Worm (Caenorhabditis elegans) whole organism, L3 larva: ENCODE data around the gene hpd-1.

ENCODE experiments used
- R02D3.7 ChIP-seq: fragments of 150-350 bp; optimal IDR thresholded peaks from 2 replicates; lab custom pipeline; 2014; ENCODE audit warnings: missing biosample characterization, missing genetic modification characterization
- ZK546.5 ChIP-seq: sonication (generic microtip); optimal IDR thresholded peaks from 2 replicates; lab custom pipeline; 2017; ENCODE audit warnings: missing biosample characterization, missing genetic modification characterization
- aly-2 ChIP-seq: fragments of 150-350 bp; optimal IDR thresholded peaks from 2 replicates; lab custom pipeline; 2014; ENCODE audit warnings: missing biosample characterization, missing genetic modification characterization
- ama-1 ChIP-seq: fragments of 150-350 bp; optimal IDR thresholded peaks from 2 replicates; lab custom pipeline; 2018
- ceh-16 ChIP-seq: sonication (generic microtip); optimal IDR thresholded peaks from 2 replicates; lab custom pipeline; 2017; ENCODE audit warnings: missing biosample characterization, missing genetic modification characterization
- ceh-28 ChIP-seq: fragments of 150-350 bp; optimal IDR thresholded peaks from 2 replicates; lab custom pipeline; 2014; ENCODE audit warnings: missing biosample characterization, missing genetic modification reagents, missing genetic modification characterization
- ceh-82 ChIP-seq: fragments of 150-350 bp; optimal IDR thresholded peaks from 2 replicates; lab custom pipeline; 2014; ENCODE audit warnings: missing biosample characterization, missing genetic modification characterization
- ceh-9 ChIP-seq: sonication (generic microtip); optimal IDR thresholded peaks from 2 replicates; lab custom pipeline; 2018; ENCODE audit warnings: missing biosample characterization, missing genetic modification characterization
- daf-12 ChIP-seq: fragments of 150-350 bp; optimal IDR thresholded peaks from 2 replicates; lab custom pipeline; 2014; ENCODE audit warnings: missing biosample characterization, missing genetic modification reagents, missing genetic modification characterization
- egl-27 ChIP-seq: sonication (generic microtip); optimal IDR thresholded peaks from 4 replicates; lab custom pipeline; 2017; ENCODE audit warnings: missing biosample characterization, missing genetic modification reagents, missing genetic modification characterization
- egl-5 ChIP-seq: fragments of 150-350 bp; optimal IDR thresholded peaks from 2 replicates; lab custom pipeline; 2017; ENCODE audit warnings: missing biosample characterization, missing genetic modification reagents, missing genetic modification characterization, inconsistent platforms
- elt-1 ChIP-seq: fragments of 150-350 bp; optimal IDR thresholded peaks from 2 replicates; lab custom pipeline; 2014; ENCODE audit warnings: missing biosample characterization, missing genetic modification characterization
- elt-2 ChIP-seq: sonication (generic microtip); optimal IDR thresholded peaks from 2 replicates; lab custom pipeline; 2016; ENCODE audit warnings: missing genetic modification reagents, mild to moderate bottlenecking, missing genetic modification characterization, missing compliant biosample characterization
- elt-3 ChIP-seq, 3 experiments: fragments of 150-350 bp in 1 of 3; sonication (generic microtip) in 2 of 3; optimal IDR thresholded peaks; 2 replicates in 2 of 3; 4 replicates in 1 of 3; lab custom pipeline; 2014 to 2017; ENCODE audit warnings: missing biosample characterization in 3 of 3, missing genetic modification characterization in 3 of 3
- eor-1 ChIP-seq, 2 experiments: fragments of 150-350 bp; optimal IDR thresholded peaks; 2 replicates each; lab custom pipeline; 2014 to 2018; ENCODE audit warnings: missing biosample characterization in 2 of 2, missing genetic modification characterization in 2 of 2
- fkh-10 ChIP-seq: sonication (generic microtip); optimal IDR thresholded peaks from 2 replicates; lab custom pipeline; 2017; ENCODE audit warnings: missing biosample characterization, missing genetic modification reagents, missing genetic modification characterization
- fkh-2 ChIP-seq: fragments of 150-350 bp; optimal IDR thresholded peaks from 2 replicates; lab custom pipeline; 2014; ENCODE audit warnings: missing biosample characterization, missing genetic modification reagents, missing genetic modification characterization
- fos-1 ChIP-seq: fragments of 150-350 bp; optimal IDR thresholded peaks from 2 replicates; lab custom pipeline; 2014; ENCODE audit warnings: missing biosample characterization, missing genetic modification characterization
- hmg-11 ChIP-seq: sonication (generic microtip); optimal IDR thresholded peaks from 2 replicates; lab custom pipeline; 2016; ENCODE audit warnings: missing genetic modification characterization, missing compliant biosample characterization
- jun-1 ChIP-seq: fragments of 150-350 bp; optimal IDR thresholded peaks from 2 replicates; lab custom pipeline; 2014; ENCODE audit warnings: missing biosample characterization, missing genetic modification reagents, missing genetic modification characterization
- lin-15B ChIP-seq: fragments of 150-350 bp; optimal IDR thresholded peaks from 2 replicates; lab custom pipeline; 2014; ENCODE audit warnings: missing biosample characterization, missing genetic modification characterization
- lin-39 ChIP-seq: fragments of 150-350 bp; optimal IDR thresholded peaks from 2 replicates; lab custom pipeline; 2018; ENCODE audit warnings: missing biosample characterization, missing genetic modification reagents, missing genetic modification characterization
- lsy-12 ChIP-seq: sonication (generic microtip); optimal IDR thresholded peaks from 2 replicates; lab custom pipeline; 2016; ENCODE audit warnings: mild to moderate bottlenecking, missing genetic modification characterization, missing compliant biosample characterization
- mdl-1 ChIP-seq: fragments of 150-350 bp; optimal IDR thresholded peaks from 2 replicates; lab custom pipeline; 2014; ENCODE audit warnings: missing biosample characterization, missing genetic modification characterization
- mml-1 ChIP-seq: fragments of 150-350 bp; sonication (generic microtip); optimal IDR thresholded peaks from 3 replicates; lab custom pipeline; 2014; ENCODE audit warnings: missing biosample characterization, missing genetic modification characterization
- nfya-1 ChIP-seq: sonication (generic microtip); optimal IDR thresholded peaks from 2 replicates; lab custom pipeline; 2017; ENCODE audit warnings: missing genetic modification characterization, mild to moderate bottlenecking, missing compliant biosample characterization, antibody characterized with exemption, moderate library complexity; ENCODE audit not compliant: insufficient read depth
- nhr-11 ChIP-seq: fragments of 150-350 bp; optimal IDR thresholded peaks from 2 replicates; lab custom pipeline; 2014; ENCODE audit warnings: missing biosample characterization, missing genetic modification characterization
- nhr-12 ChIP-seq: fragments of 150-350 bp; optimal IDR thresholded peaks from 2 replicates; lab custom pipeline; 2014; ENCODE audit warnings: missing biosample characterization, missing genetic modification characterization
- nhr-23 ChIP-seq: fragments of 150-350 bp; optimal IDR thresholded peaks from 2 replicates; lab custom pipeline; 2014; ENCODE audit warnings: missing biosample characterization, missing genetic modification reagents, missing genetic modification characterization
- nhr-237 ChIP-seq: fragments of 150-350 bp; optimal IDR thresholded peaks from 2 replicates; lab custom pipeline; 2014; ENCODE audit warnings: missing biosample characterization, missing genetic modification characterization
- nhr-25 ChIP-seq: sonication (generic microtip); optimal IDR thresholded peaks from 2 replicates; lab custom pipeline; 2017; ENCODE audit warnings: missing biosample characterization, missing genetic modification characterization
- nhr-28 ChIP-seq: fragments of 150-350 bp; optimal IDR thresholded peaks from 2 replicates; lab custom pipeline; 2014; ENCODE audit warnings: missing biosample characterization, missing genetic modification characterization
- nhr-43 ChIP-seq: sonication (generic microtip); optimal IDR thresholded peaks from 2 replicates; lab custom pipeline; 2016; ENCODE audit warnings: mild to moderate bottlenecking, missing genetic modification characterization, missing compliant biosample characterization; ENCODE audit not compliant: poor library complexity, severe bottlenecking
- nhr-67 ChIP-seq: fragments of 150-350 bp; optimal IDR thresholded peaks from 2 replicates; lab custom pipeline; 2014; ENCODE audit warnings: missing biosample characterization, missing genetic modification characterization
- nhr-76 ChIP-seq: fragments of 150-350 bp; sonication (generic microtip); optimal IDR thresholded peaks from 5 replicates; lab custom pipeline; 2014; ENCODE audit warnings: missing biosample characterization, missing genetic modification characterization
- nhr-77 ChIP-seq: fragments of 150-350 bp; optimal IDR thresholded peaks from 2 replicates; lab custom pipeline; 2014; ENCODE audit warnings: missing biosample characterization, missing genetic modification characterization
- pha-4 ChIP-seq: fragments of 150-350 bp; optimal IDR thresholded peaks from 2 replicates; lab custom pipeline; 2014; ENCODE audit warnings: missing biosample characterization, missing genetic modification reagents, missing genetic modification characterization
- pqm-1 ChIP-seq: fragments of 150-350 bp; optimal IDR thresholded peaks from 2 replicates; lab custom pipeline; 2017; ENCODE audit warnings: missing biosample characterization, missing genetic modification characterization, inconsistent platforms
- sea-2 ChIP-seq: fragments of 150-350 bp; sonication (generic microtip); optimal IDR thresholded peaks from 4 replicates; lab custom pipeline; 2014; ENCODE audit warnings: missing biosample characterization, missing genetic modification reagents, missing genetic modification characterization
- skn-1 ChIP-seq: fragments of 150-350 bp; optimal IDR thresholded peaks from 2 replicates; lab custom pipeline; 2014; ENCODE audit warnings: missing biosample characterization, missing genetic modification characterization
- snpc-4 ChIP-seq: fragments of 150-350 bp; optimal IDR thresholded peaks from 2 replicates; lab custom pipeline; 2014; ENCODE audit warnings: missing biosample characterization, missing genetic modification characterization
- tbx-2 ChIP-seq: sonication (generic microtip); optimal IDR thresholded peaks from 2 replicates; lab custom pipeline; 2016; ENCODE audit warnings: mild to moderate bottlenecking, missing genetic modification characterization, missing compliant biosample characterization
- unc-39 ChIP-seq: sonication (generic microtip); optimal IDR thresholded peaks from 4 replicates; lab custom pipeline; 2017; ENCODE audit warnings: missing biosample characterization, missing genetic modification characterization
- unc-62 ChIP-seq: fragments of 150-350 bp; sonication (generic microtip); optimal IDR thresholded peaks from 4 replicates; lab custom pipeline; 2014; ENCODE audit warnings: missing biosample characterization, missing genetic modification reagents, missing genetic modification characterization
- zag-1 ChIP-seq: fragments of 150-350 bp; optimal IDR thresholded peaks from 2 replicates; lab custom pipeline; 2014; ENCODE audit warnings: missing biosample characterization, missing genetic modification characterization
- ztf-11 ChIP-seq: fragments of 150-350 bp; optimal IDR thresholded peaks from 2 replicates; lab custom pipeline; 2014; ENCODE audit warnings: missing biosample characterization, missing genetic modification characterization
- ztf-4 ChIP-seq: fragments of 150-350 bp; optimal IDR thresholded peaks from 2 replicates; lab custom pipeline; 2014; ENCODE audit warnings: missing biosample characterization, missing genetic modification characterization

hpd-1 gene

DNA sequence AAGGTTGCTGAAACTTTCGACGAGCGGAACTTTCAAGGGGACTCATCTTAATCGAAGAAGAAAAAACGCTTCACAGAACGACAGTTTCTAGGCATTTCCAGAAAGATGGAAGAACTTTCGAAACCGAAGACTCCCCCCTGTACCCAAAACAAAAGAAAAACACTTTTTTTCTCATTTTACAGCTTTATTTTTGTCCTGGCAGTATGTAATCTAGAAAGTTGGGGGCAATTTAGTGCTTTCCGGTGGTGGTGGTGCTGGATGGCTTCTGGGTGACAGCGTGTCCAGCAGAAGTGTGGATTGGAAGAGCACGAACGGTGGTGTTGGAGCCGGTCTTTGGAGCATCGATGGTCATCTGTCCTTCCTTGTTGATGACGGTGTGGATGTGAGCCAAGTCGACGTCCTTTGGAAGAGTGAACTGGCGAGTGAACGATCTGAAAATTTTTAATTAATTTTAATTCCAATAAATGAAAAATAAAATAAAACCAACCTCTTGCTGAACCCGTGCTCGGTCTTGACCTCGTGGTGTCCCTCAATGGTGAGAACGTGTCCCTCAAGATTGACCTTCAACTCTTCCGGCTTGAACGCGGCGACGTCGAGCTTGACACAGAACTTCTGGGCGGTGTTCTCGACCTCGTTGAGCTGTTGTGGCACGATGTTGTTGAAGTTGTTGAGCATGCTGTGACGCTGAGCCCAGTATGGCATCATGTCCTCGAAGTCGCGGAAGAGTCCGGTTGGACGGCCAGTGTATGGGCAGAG, 29.2 kb upstream of the hpd-1 start:
- no peak for TF ChIP-seq pha-4 (tag; lab: Kevin White, UChicago)
- no peak for TF ChIP-seq mdl-1 (tag; lab: Kevin White, UChicago)
- no peak for TF ChIP-seq nhr-23 (tag; lab: Kevin White, UChicago)
- TF ChIP-seq ceh-28 (tag; lab: Kevin White, UChicago) = no peak
- TF ChIP-seq elt-2 = no peak
- no peak for TF ChIP-seq skn-1

DNA sequence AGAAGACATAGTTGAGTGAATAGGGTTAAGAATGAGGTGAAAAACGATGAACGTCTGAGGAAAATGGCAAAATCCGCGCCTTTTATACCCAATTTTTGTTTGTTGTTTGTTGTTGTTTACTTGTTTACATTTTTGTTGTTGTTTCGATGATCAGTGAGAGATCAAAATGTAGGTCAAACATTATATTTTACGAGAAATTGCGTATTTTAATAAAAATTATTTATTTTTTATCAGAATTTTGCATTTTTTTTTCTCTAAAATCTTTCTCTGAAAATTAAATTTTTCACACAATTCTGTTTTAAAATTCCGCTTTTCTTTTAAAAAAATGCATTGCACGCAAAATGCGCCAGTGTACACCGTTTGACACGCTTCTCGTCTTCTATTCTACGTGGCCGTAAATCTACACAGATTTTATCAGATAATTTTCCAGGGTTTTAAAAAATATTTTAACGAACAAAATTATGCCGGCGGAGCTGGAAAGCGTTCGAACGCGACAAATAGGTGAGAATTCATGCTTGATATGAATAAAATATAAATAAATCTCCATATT, 28.6 kb upstream of the hpd-1 start, which contains the start of the genes sip-1 and sly-1:
sip-1 (minus strand) TSS at position 103 of the 550 bp plus-strand sequence.
sly-1 (plus strand) TSS at position 360 of the 550 bp plus-strand sequence.
- TF ChIP-seq tbx-2 (peak; percentile 54), lin-39 (tag; lab: Kevin White, UChicago) (no peak), nhr-237 (tag; lab: Kevin White, UChicago) (no peak), sea-2 (GFP tag; lab: Kevin White, UChicago) (no peak), nhr-23 (tag; lab: Kevin White, UChicago) (peak; percentile 90), pqm-1 (tag; lab: Kevin White, UChicago) (peak; percentile 6), ama-1 (lab: Kevin White, UChicago) (no peak), nhr-76 (tag; lab: Kevin White, UChicago) (no peak), jun-1 (tag; lab: Kevin White, UChicago) (peak; percentile 75), ztf-4 (tag; lab: Kevin White, UChicago) (no peak), egl-5 (tag; lab: Kevin White, UChicago) (no peak), mml-1 (tag; lab: Kevin White, UChicago) (no peak), nhr-67 (tag; lab: Kevin White, UChicago) (no peak), fkh-2 (tag; lab: Kevin White, UChicago) (no peak), pha-4 (tag; lab: Kevin White, UChicago) (peak; percentile 93), nfya-1 (tag; lab: Kevin White, UChicago) (peak; percentile 90), nhr-11 (tag; lab: Kevin White, UChicago) (no peak), ceh-82 (tag; lab: Kevin White, UChicago) (no peak), elt-2 (peak; percentile 43), skn-1 (peak; percentile 67), nhr-12 (tag; lab: Kevin White, UChicago) (no peak), unc-39 (tag; lab: Kevin White, UChicago) (no peak), lin-15B (tag; lab: Kevin White, UChicago) (peak; percentile 96), daf-12 (tag; lab: Kevin White, UChicago) (no peak), nhr-28 (tag; lab: Kevin White, UChicago) (no peak), R02D3.7 (tag; lab: Kevin White, UChicago) (peak; percentile 86), hmg-11 (tag; lab: Kevin White, UChicago) (peak; percentile 70), ZK546.5 (no peak), ceh-28 (tag; lab: Kevin White, UChicago) (peak; percentile 40), ztf-11 (tag; lab: Kevin White, UChicago) (no peak), ceh-9 (tag; lab: Kevin White, UChicago) (no peak), fkh-10 (GFP tag; lab: Kevin White, UChicago) (peak; percentile 26), snpc-4 (tag; lab: Kevin White, UChicago) (peak; percentile 90), unc-62 (GFP tag; lab: Kevin White, UChicago) (no peak), lsy-12 (no peak), aly-2 (no peak), elt-1 (tag; lab: Kevin White, UChicago) (no peak), egl-27 (tag; lab: Kevin White, UChicago) (no peak), elt-3 (tag; optimal IDR thresholded peaks at IDR 0.05; lab: Kevin White, UChicago) (no peak), nhr-77 (tag; lab: Kevin White, UChicago) (no peak), mdl-1 (tag; lab: Kevin White, UChicago) (no peak), nhr-43 (tag; lab: Kevin White, UChicago) (peak; percentile 59), zag-1 (tag; lab: Kevin White, UChicago) (no peak), nhr-25 (peak; percentile 35), ceh-16 (tag; lab: Kevin White, UChicago) (no peak), fos-1 (tag; lab: Kevin White, UChicago) (no peak), eor-1 (tag; optimal IDR thresholded peaks at IDR 0.05; lab: Kevin White, UChicago) (no peak)
